Worm (Caenorhabditis elegans) whole organism, mixed stage, embryonic: ENCODE measurements around the gene F54D12.8.

Experiments used
- drap-1 ChIP-seq: fragments of 200-800 bp; sonication (Bioruptor generic); optimal IDR thresholded peaks from 3 replicates; lab custom pipeline; 2018; ENCODE audit warnings: mild to moderate bottlenecking, missing genetic modification characterization, missing compliant biosample characterization
- elt-3 ChIP-seq: fragments of 150-350 bp; optimal IDR thresholded peaks from 2 replicates; lab custom pipeline; 2014; ENCODE audit warnings: missing biosample characterization, missing genetic modification characterization
- lin-32 ChIP-seq: fragments of 200-800 bp; sonication (Bioruptor generic); optimal IDR thresholded peaks from 2 replicates; lab custom pipeline; 2018; ENCODE audit warnings: mild to moderate bottlenecking, missing genetic modification characterization, missing compliant biosample characterization
- lsy-2 ChIP-seq: fragments of 150-350 bp; optimal IDR thresholded peaks from 2 replicates; lab custom pipeline; 2014; ENCODE audit warnings: missing biosample characterization, missing genetic modification characterization
- mls-2 ChIP-seq: sonication (generic microtip); optimal IDR thresholded peaks from 2 replicates; lab custom pipeline; 2016; ENCODE audit warnings: mild to moderate bottlenecking, missing genetic modification characterization, moderate library complexity, missing compliant biosample characterization
- nhr-28 ChIP-seq: fragments of 150-350 bp; optimal IDR thresholded peaks from 2 replicates; lab custom pipeline; 2014; ENCODE audit warnings: missing biosample characterization, missing genetic modification characterization

DNA sequence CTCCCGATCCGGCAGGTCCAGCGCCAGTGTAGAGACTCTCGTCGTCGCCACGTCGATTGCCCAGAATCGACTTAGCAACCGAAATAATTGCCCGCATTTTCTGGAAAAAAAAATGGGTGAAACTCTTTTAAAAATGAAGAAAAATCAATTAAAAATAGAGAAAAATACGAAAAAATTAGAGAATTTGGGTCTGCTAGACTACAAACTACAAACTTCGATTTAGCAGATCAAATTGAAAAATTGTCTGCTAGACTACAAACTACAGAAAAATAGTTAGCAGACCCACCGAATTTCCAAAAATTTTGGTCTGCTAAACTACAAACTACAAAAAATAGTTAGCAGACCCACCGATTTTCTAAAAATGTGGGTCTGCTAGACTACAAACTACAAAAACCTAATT is 22.9 kb downstream of the F54D12.8 start, which contains the start of gene rog-1:
- no peak for TF ChIP-seq lsy-2
- TF ChIP-seq drap-1 (GFP tag; lab: Kevin White, UChicago): no peak
- no peak for TF ChIP-seq nhr-28
- TF ChIP-seq lin-32: no peak
- no peak for TF ChIP-seq mls-2 (tag; lab: Kevin White, UChicago)
- no peak for TF ChIP-seq elt-3 (tag; lab: Kevin White, UChicago)
